Worm (Caenorhabditis elegans) whole organism, L3 larva: ENCODE results near the gene msp-32.

ENCODE experiments used
- R02D3.7 ChIP-seq: fragments of 150-350 bp; optimal IDR thresholded peaks from 2 replicates; lab custom pipeline; 2014; ENCODE audit warnings: missing biosample characterization, missing genetic modification characterization
- aly-2 ChIP-seq: fragments of 150-350 bp; optimal IDR thresholded peaks from 2 replicates; lab custom pipeline; 2014; ENCODE audit warnings: missing biosample characterization, missing genetic modification characterization
- ama-1 ChIP-seq: fragments of 150-350 bp; optimal IDR thresholded peaks from 2 replicates; lab custom pipeline; 2018
- ceh-16 ChIP-seq: sonication (generic microtip); optimal IDR thresholded peaks from 2 replicates; lab custom pipeline; 2017; ENCODE audit warnings: missing biosample characterization, missing genetic modification characterization
- ceh-28 ChIP-seq: fragments of 150-350 bp; optimal IDR thresholded peaks from 2 replicates; lab custom pipeline; 2014; ENCODE audit warnings: missing biosample characterization, missing genetic modification reagents, missing genetic modification characterization
- ceh-82 ChIP-seq: fragments of 150-350 bp; optimal IDR thresholded peaks from 2 replicates; lab custom pipeline; 2014; ENCODE audit warnings: missing biosample characterization, missing genetic modification characterization
- ceh-9 ChIP-seq: sonication (generic microtip); optimal IDR thresholded peaks from 2 replicates; lab custom pipeline; 2018; ENCODE audit warnings: missing biosample characterization, missing genetic modification characterization
- daf-12 ChIP-seq: fragments of 150-350 bp; optimal IDR thresholded peaks from 2 replicates; lab custom pipeline; 2014; ENCODE audit warnings: missing biosample characterization, missing genetic modification reagents, missing genetic modification characterization
- egl-27 ChIP-seq: sonication (generic microtip); optimal IDR thresholded peaks from 4 replicates; lab custom pipeline; 2017; ENCODE audit warnings: missing biosample characterization, missing genetic modification reagents, missing genetic modification characterization
- elt-1 ChIP-seq: fragments of 150-350 bp; optimal IDR thresholded peaks from 2 replicates; lab custom pipeline; 2014; ENCODE audit warnings: missing biosample characterization, missing genetic modification characterization
- elt-2 ChIP-seq: sonication (generic microtip); optimal IDR thresholded peaks from 2 replicates; lab custom pipeline; 2016; ENCODE audit warnings: missing genetic modification reagents, mild to moderate bottlenecking, missing genetic modification characterization, missing compliant biosample characterization
- eor-1 ChIP-seq, 2 experiments: fragments of 150-350 bp; optimal IDR thresholded peaks; 2 replicates each; lab custom pipeline; 2014 to 2018; ENCODE audit warnings: missing biosample characterization in 2 of 2, missing genetic modification characterization in 2 of 2
- fkh-10 ChIP-seq: sonication (generic microtip); optimal IDR thresholded peaks from 2 replicates; lab custom pipeline; 2017; ENCODE audit warnings: missing biosample characterization, missing genetic modification reagents, missing genetic modification characterization
- fkh-2 ChIP-seq: fragments of 150-350 bp; optimal IDR thresholded peaks from 2 replicates; lab custom pipeline; 2014; ENCODE audit warnings: missing biosample characterization, missing genetic modification reagents, missing genetic modification characterization
- fos-1 ChIP-seq: fragments of 150-350 bp; optimal IDR thresholded peaks from 2 replicates; lab custom pipeline; 2014; ENCODE audit warnings: missing biosample characterization, missing genetic modification characterization
- hmg-11 ChIP-seq: sonication (generic microtip); optimal IDR thresholded peaks from 2 replicates; lab custom pipeline; 2016; ENCODE audit warnings: missing genetic modification characterization, missing compliant biosample characterization
- jun-1 ChIP-seq: fragments of 150-350 bp; optimal IDR thresholded peaks from 2 replicates; lab custom pipeline; 2014; ENCODE audit warnings: missing biosample characterization, missing genetic modification reagents, missing genetic modification characterization
- lin-15B ChIP-seq: fragments of 150-350 bp; optimal IDR thresholded peaks from 2 replicates; lab custom pipeline; 2014; ENCODE audit warnings: missing biosample characterization, missing genetic modification characterization
- lsy-12 ChIP-seq: sonication (generic microtip); optimal IDR thresholded peaks from 2 replicates; lab custom pipeline; 2016; ENCODE audit warnings: mild to moderate bottlenecking, missing genetic modification characterization, missing compliant biosample characterization
- mdl-1 ChIP-seq: fragments of 150-350 bp; optimal IDR thresholded peaks from 2 replicates; lab custom pipeline; 2014; ENCODE audit warnings: missing biosample characterization, missing genetic modification characterization
- mml-1 ChIP-seq: fragments of 150-350 bp; sonication (generic microtip); optimal IDR thresholded peaks from 3 replicates; lab custom pipeline; 2014; ENCODE audit warnings: missing biosample characterization, missing genetic modification characterization
- nfya-1 ChIP-seq: sonication (generic microtip); optimal IDR thresholded peaks from 2 replicates; lab custom pipeline; 2017; ENCODE audit warnings: missing genetic modification characterization, mild to moderate bottlenecking, missing compliant biosample characterization, antibody characterized with exemption, moderate library complexity; ENCODE audit not compliant: insufficient read depth
- nhr-11 ChIP-seq: fragments of 150-350 bp; optimal IDR thresholded peaks from 2 replicates; lab custom pipeline; 2014; ENCODE audit warnings: missing biosample characterization, missing genetic modification characterization
- nhr-12 ChIP-seq: fragments of 150-350 bp; optimal IDR thresholded peaks from 2 replicates; lab custom pipeline; 2014; ENCODE audit warnings: missing biosample characterization, missing genetic modification characterization
- nhr-23 ChIP-seq: fragments of 150-350 bp; optimal IDR thresholded peaks from 2 replicates; lab custom pipeline; 2014; ENCODE audit warnings: missing biosample characterization, missing genetic modification reagents, missing genetic modification characterization
- nhr-25 ChIP-seq: sonication (generic microtip); optimal IDR thresholded peaks from 2 replicates; lab custom pipeline; 2017; ENCODE audit warnings: missing biosample characterization, missing genetic modification characterization
- nhr-28 ChIP-seq: fragments of 150-350 bp; optimal IDR thresholded peaks from 2 replicates; lab custom pipeline; 2014; ENCODE audit warnings: missing biosample characterization, missing genetic modification characterization
- nhr-43 ChIP-seq: sonication (generic microtip); optimal IDR thresholded peaks from 2 replicates; lab custom pipeline; 2016; ENCODE audit warnings: mild to moderate bottlenecking, missing genetic modification characterization, missing compliant biosample characterization; ENCODE audit not compliant: poor library complexity, severe bottlenecking
- nhr-67 ChIP-seq: fragments of 150-350 bp; optimal IDR thresholded peaks from 2 replicates; lab custom pipeline; 2014; ENCODE audit warnings: missing biosample characterization, missing genetic modification characterization
- nhr-76 ChIP-seq: fragments of 150-350 bp; sonication (generic microtip); optimal IDR thresholded peaks from 5 replicates; lab custom pipeline; 2014; ENCODE audit warnings: missing biosample characterization, missing genetic modification characterization
- pha-4 ChIP-seq: fragments of 150-350 bp; optimal IDR thresholded peaks from 2 replicates; lab custom pipeline; 2014; ENCODE audit warnings: missing biosample characterization, missing genetic modification reagents, missing genetic modification characterization
- pqm-1 ChIP-seq: fragments of 150-350 bp; optimal IDR thresholded peaks from 2 replicates; lab custom pipeline; 2017; ENCODE audit warnings: missing biosample characterization, missing genetic modification characterization, inconsistent platforms
- sea-2 ChIP-seq: fragments of 150-350 bp; sonication (generic microtip); optimal IDR thresholded peaks from 4 replicates; lab custom pipeline; 2014; ENCODE audit warnings: missing biosample characterization, missing genetic modification reagents, missing genetic modification characterization
- skn-1 ChIP-seq: fragments of 150-350 bp; optimal IDR thresholded peaks from 2 replicates; lab custom pipeline; 2014; ENCODE audit warnings: missing biosample characterization, missing genetic modification characterization
- snpc-4 ChIP-seq: fragments of 150-350 bp; optimal IDR thresholded peaks from 2 replicates; lab custom pipeline; 2014; ENCODE audit warnings: missing biosample characterization, missing genetic modification characterization
- tbx-2 ChIP-seq: sonication (generic microtip); optimal IDR thresholded peaks from 2 replicates; lab custom pipeline; 2016; ENCODE audit warnings: mild to moderate bottlenecking, missing genetic modification characterization, missing compliant biosample characterization
- unc-39 ChIP-seq: sonication (generic microtip); optimal IDR thresholded peaks from 4 replicates; lab custom pipeline; 2017; ENCODE audit warnings: missing biosample characterization, missing genetic modification characterization
- unc-62 ChIP-seq: fragments of 150-350 bp; sonication (generic microtip); optimal IDR thresholded peaks from 4 replicates; lab custom pipeline; 2014; ENCODE audit warnings: missing biosample characterization, missing genetic modification reagents, missing genetic modification characterization
- zag-1 ChIP-seq: fragments of 150-350 bp; optimal IDR thresholded peaks from 2 replicates; lab custom pipeline; 2014; ENCODE audit warnings: missing biosample characterization, missing genetic modification characterization
- ztf-11 ChIP-seq: fragments of 150-350 bp; optimal IDR thresholded peaks from 2 replicates; lab custom pipeline; 2014; ENCODE audit warnings: missing biosample characterization, missing genetic modification characterization
- ztf-4 ChIP-seq: fragments of 150-350 bp; optimal IDR thresholded peaks from 2 replicates; lab custom pipeline; 2014; ENCODE audit warnings: missing biosample characterization, missing genetic modification characterization

The msp-32 gene

DNA sequence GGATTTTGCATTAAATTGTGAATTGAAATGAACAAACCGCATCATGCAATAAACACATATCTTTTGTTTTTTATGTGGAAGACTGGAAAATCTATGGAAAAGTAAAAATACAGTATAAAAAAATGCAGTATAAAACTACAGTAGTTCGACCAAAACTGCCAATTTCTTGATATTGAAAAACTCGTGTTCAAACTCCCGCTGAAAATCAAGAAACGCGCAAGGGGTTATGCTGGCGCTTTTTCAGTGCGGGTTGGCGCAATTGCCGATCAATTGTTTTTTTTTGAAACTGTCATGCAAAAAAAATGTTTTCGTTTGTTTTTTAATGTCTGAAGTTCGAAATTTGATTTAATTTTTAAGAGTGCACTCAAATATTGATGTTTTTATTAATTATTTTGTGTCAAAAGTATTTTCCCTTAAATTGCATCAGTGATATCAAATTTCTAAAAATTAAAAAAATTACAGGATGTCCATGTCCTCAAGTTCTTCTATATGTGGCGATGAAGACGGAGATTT lies 47.0 kb upstream of the msp-32 start, which contains the start of gene dnj-9 (continued):
- TF ChIP-seq lsy-12 (tag; lab: Kevin White, UChicago) (peak; percentile 93), fos-1 (tag; lab: Kevin White, UChicago) (peak; percentile 29)

- TF ChIP-seq mdl-1 (tag; lab: Kevin White, UChicago) (no peak), unc-62 (GFP tag; lab: Kevin White, UChicago) (no peak), mml-1 (no peak), nhr-43 (tag; lab: Kevin White, UChicago) (no peak), fkh-2 (tag; lab: Kevin White, UChicago) (no peak), snpc-4 (tag; lab: Kevin White, UChicago) (no peak), nhr-67 (tag; lab: Kevin White, UChicago) (no peak), nhr-23 (tag; lab: Kevin White, UChicago) (no peak), ceh-16 (no peak), pha-4 (tag; lab: Kevin White, UChicago) (no peak), nhr-11 (tag; lab: Kevin White, UChicago) (no peak), lsy-12 (tag; lab: Kevin White, UChicago) (no peak), unc-39 (tag; lab: Kevin White, UChicago) (no peak), nhr-28 (tag; lab: Kevin White, UChicago) (no peak), ama-1 (lab: Kevin White, UChicago) (no peak), pqm-1 (tag; lab: Kevin White, UChicago) (no peak), jun-1 (tag; lab: Kevin White, UChicago) (no peak)
Measured at ce11 chrII:4854761-4855160, 43.9 kb upstream of the msp-32 start.

DNA sequence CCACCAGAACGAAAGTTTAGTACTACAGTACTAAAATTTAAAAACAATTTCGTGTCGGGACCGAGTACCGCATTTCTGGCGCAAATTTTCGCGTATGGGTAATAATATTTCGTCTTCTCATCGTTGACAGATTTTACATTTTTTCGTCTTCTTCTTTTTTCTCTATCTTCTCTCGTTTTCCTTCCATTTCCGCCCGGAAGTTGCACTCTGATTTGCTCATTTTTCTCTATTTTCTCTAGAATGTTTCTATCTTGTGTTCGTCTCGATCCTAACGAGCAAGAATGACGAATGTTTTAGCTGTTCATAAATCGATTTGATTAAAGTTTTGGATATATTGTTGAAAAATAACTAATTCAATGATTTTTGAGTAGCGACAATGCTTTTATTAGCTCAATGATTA lies 43.1 kb upstream of the msp-32 start:
- TF ChIP-seq snpc-4 (tag; lab: Kevin White, UChicago) (peak; percentile 7), R02D3.7 (tag; lab: Kevin White, UChicago) (no peak), lin-15B (tag; lab: Kevin White, UChicago) (peak; percentile 2), elt-1 (tag; lab: Kevin White, UChicago) (no peak), nfya-1 (tag; lab: Kevin White, UChicago) (peak; percentile 41), daf-12 (tag; lab: Kevin White, UChicago) (no peak), eor-1 (tag; optimal IDR thresholded peaks at IDR 0.05; lab: Kevin White, UChicago) (no peak)

- TF ChIP-seq jun-1 (tag; lab: Kevin White, UChicago), result peak; percentile 10
- no peak for TF ChIP-seq nhr-11 (tag; lab: Kevin White, UChicago)
- no peak for TF ChIP-seq fos-1 (tag; lab: Kevin White, UChicago)
- peak; percentile 90 for TF ChIP-seq elt-1 (tag; lab: Kevin White, UChicago)
- no peak for TF ChIP-seq fkh-10 (GFP tag; lab: Kevin White, UChicago)
- peak; percentile 1 for TF ChIP-seq pha-4 (tag; lab: Kevin White, UChicago)
- peak; percentile 36 for TF ChIP-seq elt-2 (tag; lab: Kevin White, UChicago)
- TF ChIP-seq nhr-25 (tag; lab: Kevin White, UChicago), result peak; percentile 54
- TF ChIP-seq nhr-23 (tag; lab: Kevin White, UChicago), result peak; percentile 40
Measured at ce11 chrII:4856113-4856512, 42.5 kb upstream of the msp-32 start.

DNA sequence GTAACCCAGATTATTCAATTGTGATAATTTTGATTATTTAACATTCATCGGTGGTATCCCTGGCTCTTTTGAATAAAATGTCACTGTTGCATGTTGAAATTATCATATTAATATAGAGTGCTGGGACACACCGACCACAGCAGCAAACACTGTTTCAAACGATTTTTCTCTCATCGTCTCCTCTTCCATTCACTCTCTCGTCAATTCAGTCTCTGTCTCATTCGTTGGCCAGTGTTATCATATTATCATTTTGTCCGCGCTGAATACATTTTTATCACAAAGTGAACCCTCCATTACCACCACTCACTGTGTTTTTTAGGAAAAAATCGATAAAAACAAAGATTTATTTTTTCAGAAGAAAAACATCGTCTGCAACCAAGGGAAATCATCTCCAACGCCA lies 41.5 kb upstream of the msp-32 start:
- TF ChIP-seq tbx-2 (tag; lab: Kevin White, UChicago), result no peak
- TF ChIP-seq fos-1 (tag; lab: Kevin White, UChicago), result no peak
- TF ChIP-seq lin-15B (tag; lab: Kevin White, UChicago), result no peak
- TF ChIP-seq pha-4 (tag; lab: Kevin White, UChicago), result peak; percentile 4
- TF ChIP-seq snpc-4 (tag; lab: Kevin White, UChicago), result no peak
- no peak for TF ChIP-seq eor-1 (tag; optimal IDR thresholded peaks at IDR 0.05; lab: Kevin White, UChicago)
- TF ChIP-seq ceh-82 (tag; lab: Kevin White, UChicago), result no peak
- TF ChIP-seq elt-1 (tag; lab: Kevin White, UChicago), result no peak
- no peak for TF ChIP-seq skn-1 (tag; lab: Kevin White, UChicago)
- no peak for TF ChIP-seq nhr-11 (tag; lab: Kevin White, UChicago)
- no peak for TF ChIP-seq ceh-16
- TF ChIP-seq nhr-67 (tag; lab: Kevin White, UChicago), result no peak
- no peak for TF ChIP-seq zag-1 (tag; lab: Kevin White, UChicago)
- no peak for TF ChIP-seq nhr-28 (tag; lab: Kevin White, UChicago)
- TF ChIP-seq ztf-4, result no peak
- TF ChIP-seq nhr-12 (tag; lab: Kevin White, UChicago), result no peak
- TF ChIP-seq sea-2 (GFP tag; lab: Kevin White, UChicago), result no peak
- no peak for TF ChIP-seq ceh-9 (tag; lab: Kevin White, UChicago)
- peak; percentile 36 for TF ChIP-seq lsy-12 (tag; lab: Kevin White, UChicago)
- TF ChIP-seq elt-2 (tag; lab: Kevin White, UChicago), result peak; percentile 96
- TF ChIP-seq mdl-1 (tag; lab: Kevin White, UChicago), result no peak
- peak; percentile 10 for TF ChIP-seq ceh-28 (tag; lab: Kevin White, UChicago)
- TF ChIP-seq nhr-23 (tag; lab: Kevin White, UChicago), result no peak
- TF ChIP-seq ztf-11 (tag; lab: Kevin White, UChicago), result no peak
- peak; percentile 69 for TF ChIP-seq ama-1 (lab: Kevin White, UChicago)
- TF ChIP-seq jun-1 (tag; lab: Kevin White, UChicago), result no peak
- peak; percentile 23 for TF ChIP-seq nhr-25 (tag; lab: Kevin White, UChicago)
- TF ChIP-seq unc-39 (tag; lab: Kevin White, UChicago), result no peak
- no peak for TF ChIP-seq fkh-2 (tag; lab: Kevin White, UChicago)
- TF ChIP-seq hmg-11 (tag; lab: Kevin White, UChicago), result no peak
- TF ChIP-seq aly-2, result no peak
- no peak for TF ChIP-seq nhr-76 (tag; lab: Kevin White, UChicago)
- no peak for TF ChIP-seq egl-27 (tag; lab: Kevin White, UChicago)
